Worm (Caenorhabditis elegans) whole organism, L1 larva: Measurements from ENCODE around the gene pcp-1.
A peak's percentile ranks its signal among the peaks of the same experiment; 100 is the strongest.

Experiments
- C16A3.4 ChIP-seq: fragments of 150-350 bp; optimal IDR thresholded peaks from 2 replicates; lab custom pipeline; 2014; ENCODE audit warnings: missing biosample characterization, missing genetic modification characterization
- F16B12.6 ChIP-seq: fragments of 150-350 bp; optimal IDR thresholded peaks from 2 replicates; lab custom pipeline; 2014; ENCODE audit warnings: missing biosample characterization, missing genetic modification characterization
- Y116A8C.19 ChIP-seq: sonication (generic microtip); optimal IDR thresholded peaks from 2 replicates; lab custom pipeline; 2016; ENCODE audit warnings: missing compliant biosample characterization, missing genetic modification characterization, borderline replicate concordance
- aha-1 ChIP-seq: fragments of 150-350 bp; optimal IDR thresholded peaks from 2 replicates; lab custom pipeline; 2014; ENCODE audit warnings: missing biosample characterization, missing genetic modification characterization
- aly-2 ChIP-seq: fragments of 150-350 bp; optimal IDR thresholded peaks from 2 replicates; lab custom pipeline; 2014; ENCODE audit warnings: missing biosample characterization, missing genetic modification characterization
- ama-1 ChIP-seq: fragments of 150-350 bp; optimal IDR thresholded peaks from 2 replicates; lab custom pipeline; 2014
- blmp-1 ChIP-seq: fragments of 150-350 bp; optimal IDR thresholded peaks from 2 replicates; lab custom pipeline; 2014; ENCODE audit warnings: missing biosample characterization, missing genetic modification characterization
- ceh-63 ChIP-seq: fragments of 200-800 bp; sonication (Bioruptor generic); optimal IDR thresholded peaks from 2 replicates; lab custom pipeline; 2018; ENCODE audit warnings: mild to moderate bottlenecking, missing genetic modification characterization, missing compliant biosample characterization
- ceh-82 ChIP-seq, 3 experiments: fragments of 150-350 bp in 1 of 3; sonication (generic microtip) in 2 of 3; optimal IDR thresholded peaks; 2 replicates each; lab custom pipeline; 2014 to 2017; ENCODE audit warnings: missing biosample characterization in 3 of 3, missing genetic modification characterization in 3 of 3
- ces-1 ChIP-seq: fragments of 150-350 bp; optimal IDR thresholded peaks from 2 replicates; lab custom pipeline; 2014; ENCODE audit warnings: missing biosample characterization, missing genetic modification reagents, missing genetic modification characterization
- dpl-1 ChIP-seq, 3 experiments: fragments of 150-350 bp in 2 of 3; sonication (generic microtip) in 1 of 3; optimal IDR thresholded peaks; 2 replicates each; lab custom pipeline; 2014 to 2017; ENCODE audit warnings: missing biosample characterization in 3 of 3, missing genetic modification characterization in 3 of 3, missing genetic modification reagents in 3 of 3
- efl-1 ChIP-seq, 4 experiments: fragments of 150-350 bp; optimal IDR thresholded peaks in 3 of 4; peaks in 1 of 4; 1 replicate in 1 of 4; 2 replicates in 3 of 4; lab custom pipeline; 2014; ENCODE audit warnings: missing biosample characterization in 2 of 4, missing genetic modification characterization in 2 of 4, missing genetic modification reagents in 2 of 4
- egl-13 ChIP-seq: sonication (generic microtip); optimal IDR thresholded peaks from 2 replicates; lab custom pipeline; 2016; ENCODE audit warnings: missing genotype, missing genetic modification reagents, missing genetic modification characterization, missing compliant biosample characterization
- egl-27 ChIP-seq, 2 experiments: fragments of 150-350 bp in 1 of 2; sonication (generic microtip); optimal IDR thresholded peaks; 3 replicates each; lab custom pipeline; 2017 to 2018; ENCODE audit warnings: missing biosample characterization in 2 of 2, missing genetic modification characterization in 2 of 2, missing genetic modification reagents in 2 of 2
- elt-2 ChIP-seq: sonication (generic microtip); optimal IDR thresholded peaks from 2 replicates; lab custom pipeline; 2016; ENCODE audit warnings: missing genetic modification characterization, mild to moderate bottlenecking, inconsistent platforms, missing compliant biosample characterization, missing genetic modification reagents
- elt-3 ChIP-seq, 6 experiments: fragments of 150-350 bp in 1 of 6; sonication (generic microtip); optimal IDR thresholded peaks; 2 replicates each; lab custom pipeline; 2017 to 2018; ENCODE audit warnings: missing biosample characterization in 6 of 6, missing genetic modification characterization in 6 of 6, inconsistent platforms in 1 of 6
- ets-5 ChIP-seq: fragments of 200-800 bp; sonication (Bioruptor generic); IDR thresholded peaks from 2 replicates; pipeline ENCODE4 v1.3.6; 2022; ENCODE audit warnings: missing genetic modification characterization, missing compliant biosample characterization
- fkh-10 ChIP-seq: sonication (generic microtip); optimal IDR thresholded peaks from 2 replicates; lab custom pipeline; 2017; ENCODE audit warnings: missing biosample characterization, missing genetic modification reagents, missing genetic modification characterization
- fkh-8 ChIP-seq: sonication (generic microtip); optimal IDR thresholded peaks from 2 replicates; lab custom pipeline; 2016; ENCODE audit warnings: mild to moderate bottlenecking, missing genetic modification characterization, missing compliant biosample characterization
- hlh-4 ChIP-seq: sonication (generic microtip); optimal IDR thresholded peaks from 2 replicates; lab custom pipeline; 2016; ENCODE audit warnings: mild to moderate bottlenecking, missing genetic modification characterization, missing compliant biosample characterization
- irx-1 ChIP-seq: sonication (generic microtip); optimal IDR thresholded peaks from 2 replicates; lab custom pipeline; 2016; ENCODE audit warnings: missing genetic modification characterization, missing compliant biosample characterization
- isw-1 ChIP-seq: fragments of 200-800 bp; sonication (Bioruptor generic); IDR thresholded peaks from 2 replicates; pipeline ENCODE4 v1.3.6; 2022; ENCODE audit warnings: missing genetic modification characterization, missing compliant biosample characterization
- jun-1 ChIP-seq: fragments of 150-350 bp; optimal IDR thresholded peaks from 2 replicates; lab custom pipeline; 2014; ENCODE audit warnings: missing biosample characterization, missing genetic modification reagents, missing genetic modification characterization
- lin-13 ChIP-seq: fragments of 150-350 bp; optimal IDR thresholded peaks from 2 replicates; lab custom pipeline; 2014; ENCODE audit warnings: missing biosample characterization, missing genetic modification reagents, missing genetic modification characterization
- lin-14 ChIP-seq: fragments of 200-800 bp; sonication (Bioruptor generic); optimal IDR thresholded peaks from 2 replicates; lab custom pipeline; 2018; ENCODE audit warnings: mild to moderate bottlenecking, missing genetic modification characterization, moderate library complexity, missing compliant biosample characterization
- lin-15B ChIP-seq: fragments of 150-350 bp; sonication (generic microtip); optimal IDR thresholded peaks from 3 replicates; lab custom pipeline; 2014; ENCODE audit warnings: missing biosample characterization, missing genetic modification characterization
- lin-35 ChIP-seq, 2 experiments: fragments of 150-350 bp; optimal IDR thresholded peaks; 2 replicates each; lab custom pipeline; 2014; ENCODE audit warnings: missing biosample characterization in 2 of 2, missing genetic modification characterization in 2 of 2, missing genetic modification reagents in 2 of 2
- lir-3 ChIP-seq: sonication (generic microtip); optimal IDR thresholded peaks from 2 replicates; lab custom pipeline; 2016; ENCODE audit warnings: mild to moderate bottlenecking, missing genetic modification characterization, moderate library complexity, missing compliant biosample characterization; ENCODE audit not compliant: poor library complexity
- lsy-2 ChIP-seq, 2 experiments: fragments of 150-350 bp; optimal IDR thresholded peaks; 2 replicates each; lab custom pipeline; 2014; ENCODE audit warnings: missing biosample characterization in 2 of 2, missing genetic modification characterization in 2 of 2
- mdl-1 ChIP-seq, 2 experiments: fragments of 150-350 bp; optimal IDR thresholded peaks; 2 replicates each; lab custom pipeline; 2014 to 2017; ENCODE audit warnings: missing biosample characterization in 2 of 2, missing genetic modification characterization in 2 of 2, inconsistent platforms in 1 of 2
- mep-1 ChIP-seq: fragments of 150-350 bp; optimal IDR thresholded peaks from 2 replicates; lab custom pipeline; 2014; ENCODE audit warnings: missing biosample characterization, missing genetic modification characterization
- nhr-19 ChIP-seq: fragments of 200-800 bp; sonication (Bioruptor generic); conservative IDR thresholded peaks from 2 replicates; pipeline ENCODE4 v1.3.6; 2022; ENCODE audit warnings: missing genetic modification characterization, missing compliant biosample characterization
- nhr-20 ChIP-seq: sonication (generic microtip); optimal IDR thresholded peaks from 2 replicates; lab custom pipeline; 2016; ENCODE audit warnings: mild to moderate bottlenecking, missing genetic modification characterization, missing compliant biosample characterization
- nhr-237 ChIP-seq: fragments of 150-350 bp; optimal IDR thresholded peaks from 2 replicates; lab custom pipeline; 2014; ENCODE audit warnings: missing biosample characterization, missing genetic modification characterization
- nhr-47 ChIP-seq: sonication (generic microtip); optimal IDR thresholded peaks from 2 replicates; lab custom pipeline; 2016; ENCODE audit warnings: mild to moderate bottlenecking, missing genetic modification characterization, moderate library complexity, missing compliant biosample characterization
- nhr-77 ChIP-seq: fragments of 150-350 bp; optimal IDR thresholded peaks from 2 replicates; lab custom pipeline; 2014; ENCODE audit warnings: missing biosample characterization, missing genetic modification characterization
- nhr-84 ChIP-seq: sonication (generic microtip); optimal IDR thresholded peaks from 2 replicates; lab custom pipeline; 2017; ENCODE audit warnings: missing biosample characterization, missing genetic modification characterization
- nhr-85 ChIP-seq: sonication (generic microtip); peaks from one replicate; lab custom pipeline; 2016; ENCODE audit warnings: missing genetic modification characterization, inconsistent platforms, missing compliant biosample characterization
- nhr-90 ChIP-seq: sonication (generic microtip); optimal IDR thresholded peaks from 2 replicates; lab custom pipeline; 2016; ENCODE audit warnings: mild to moderate bottlenecking, missing genetic modification characterization, missing compliant biosample characterization; ENCODE audit not compliant: poor library complexity
- rnt-1 ChIP-seq: sonication (generic microtip); optimal IDR thresholded peaks from 2 replicates; lab custom pipeline; 2016; ENCODE audit warnings: mild to moderate bottlenecking, missing genetic modification characterization, moderate library complexity, missing compliant biosample characterization
- skn-1 ChIP-seq: fragments of 150-350 bp; optimal IDR thresholded peaks from 2 replicates; lab custom pipeline; 2014; ENCODE audit warnings: missing biosample characterization, missing genetic modification characterization
- snpc-4 ChIP-seq: fragments of 150-350 bp; optimal IDR thresholded peaks from 2 replicates; lab custom pipeline; 2014; ENCODE audit warnings: missing biosample characterization, missing genetic modification characterization
- snu-23 ChIP-seq: sonication (generic microtip); optimal IDR thresholded peaks from 2 replicates; lab custom pipeline; 2016; ENCODE audit warnings: missing genetic modification characterization, missing compliant biosample characterization
- sptf-1 ChIP-seq: fragments of 150-350 bp; optimal IDR thresholded peaks from 2 replicates; lab custom pipeline; 2014; ENCODE audit warnings: missing biosample characterization, missing genetic modification characterization
- swsn-7 ChIP-seq: sonication (generic microtip); optimal IDR thresholded peaks from 2 replicates; lab custom pipeline; 2016; ENCODE audit warnings: missing genetic modification characterization, missing compliant biosample characterization
- tbx-2 ChIP-seq: sonication (generic microtip); optimal IDR thresholded peaks from 2 replicates; lab custom pipeline; 2016; ENCODE audit warnings: missing genetic modification characterization, missing compliant biosample characterization
- tlp-1 ChIP-seq: fragments of 150-350 bp; optimal IDR thresholded peaks from 2 replicates; lab custom pipeline; 2014; ENCODE audit warnings: missing biosample characterization, missing genetic modification characterization
- unc-62 ChIP-seq: fragments of 150-350 bp; optimal IDR thresholded peaks from 2 replicates; lab custom pipeline; 2014; ENCODE audit warnings: missing biosample characterization, missing genetic modification reagents, missing genetic modification characterization
- unc-86 ChIP-seq: sonication (generic microtip); optimal IDR thresholded peaks from 2 replicates; lab custom pipeline; 2016; ENCODE audit warnings: missing genetic modification characterization, missing compliant biosample characterization
- xbp-1 ChIP-seq: sonication (generic microtip); optimal IDR thresholded peaks from 2 replicates; lab custom pipeline; 2016; ENCODE audit warnings: missing genetic modification characterization, missing compliant biosample characterization
- zag-1 ChIP-seq: fragments of 150-350 bp; optimal IDR thresholded peaks from 2 replicates; lab custom pipeline; 2014; ENCODE audit warnings: missing biosample characterization, missing genetic modification characterization

pcp-1 gene

ce11 chrIII:7729062-7729461 lies 29.6 kb upstream of the pcp-1 start:
- TF ChIP-seq ama-1 (lab: Kevin White, UChicago), result peak; percentile 3
- no peak for TF ChIP-seq nhr-237
- TF ChIP-seq ces-1, result no peak
- no peak for TF ChIP-seq fkh-10

DNA sequence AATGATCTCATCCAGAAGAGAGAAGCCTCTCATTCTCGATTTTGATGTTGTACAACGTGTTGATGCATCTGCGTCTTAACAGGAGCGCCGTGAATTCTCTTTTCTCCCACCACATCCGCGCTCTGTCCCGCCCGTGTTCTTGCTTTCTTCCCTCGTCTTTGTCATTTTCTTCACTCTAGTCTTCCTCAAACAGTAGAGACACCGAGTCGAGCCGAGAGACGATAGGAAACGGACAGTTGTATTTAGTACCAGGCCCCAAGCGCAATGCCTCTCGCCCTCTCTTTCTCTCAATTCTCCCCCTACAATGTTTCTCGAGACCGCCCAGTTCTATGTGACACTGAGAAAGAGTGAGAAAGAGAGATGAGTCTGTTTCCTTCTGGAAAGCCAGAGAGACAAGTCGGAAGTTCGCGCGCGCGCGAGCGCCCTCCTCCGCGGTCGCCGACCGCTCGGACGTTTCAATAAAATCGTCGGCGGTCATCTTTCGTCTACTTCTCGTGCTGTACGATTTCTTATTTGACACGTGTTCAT lies 29.1 kb upstream of the pcp-1 start, which contains the start of gene ZK112.4:
ZK112.4 (minus strand) TSS at position 478 of the 528 bp plus-strand sequence.
- TF ChIP-seq zag-1 (no peak), sptf-1 (tag; lab: Kevin White, UChicago) (no peak), rnt-1 (tag; lab: Kevin White, UChicago) (peak; percentile 55), nhr-85 (peak; percentile 73), F16B12.6 (peak; percentile 6), aly-2 (tag; lab: Kevin White, UChicago) (no peak), efl-1 (optimal IDR thresholded peaks at IDR 0.05; lab: Kevin White, UChicago) (peak; percentile 40 to 44), efl-1 (GFP tag; optimal IDR thresholded peaks at IDR 0.05 in 1 of 2; lab: Kevin White, UChicago) (peak; percentile 30 to 91), nhr-47 (tag; lab: Kevin White, UChicago) (peak; percentile 52), elt-3 (tag; optimal IDR thresholded peaks at IDR 0.05; lab: Kevin White, UChicago) (peak in 2 of 6 experiments; percentile 3 to 14), irx-1 (tag; lab: Kevin White, UChicago) (peak; percentile 39), fkh-10 (peak; percentile 48), lir-3 (tag; lab: Kevin White, UChicago) (no peak), lin-35 (GFP tag; optimal IDR thresholded peaks at IDR 0.05; lab: Kevin White, UChicago) (peak; percentile 28 to 33), ceh-82 (tag; optimal IDR thresholded peaks at IDR 0.05; lab: Kevin White, UChicago) (peak in 2 of 3 experiments; percentile 32 to 56), nhr-19 (GFP tag; lab: Robert Waterston, UW) (peak; percentile 51), mdl-1 (tag; optimal IDR thresholded peaks at IDR 0.05; lab: Kevin White, UChicago) (peak in 1 of 2 experiments; percentile 20), elt-2 (tag; lab: Kevin White, UChicago) (peak; percentile 6), aha-1 (tag; lab: Kevin White, UChicago) (no peak), Y116A8C.19 (tag; lab: Kevin White, UChicago) (no peak), ets-5 (GFP tag; lab: Robert Waterston, UW) (no peak), tlp-1 (no peak), skn-1 (peak; percentile 62), unc-62 (no peak), hlh-4 (tag; lab: Kevin White, UChicago) (no peak), egl-13 (peak; percentile 16), unc-86 (tag; lab: Kevin White, UChicago) (peak; percentile 43), tbx-2 (peak; percentile 63), mep-1 (tag; lab: Kevin White, UChicago) (peak; percentile 74), lin-13 (peak; percentile 60), nhr-20 (tag; lab: Kevin White, UChicago) (peak; percentile 82), lin-15B (no peak), egl-27 (tag; optimal IDR thresholded peaks at IDR 0.05; lab: Kevin White, UChicago) (peak in 1 of 2 experiments; percentile 39), swsn-7 (peak; percentile 69), nhr-84 (tag; lab: Kevin White, UChicago) (peak; percentile 35), nhr-90 (tag; lab: Kevin White, UChicago) (peak; percentile 43), snu-23 (GFP tag; lab: Kevin White, UChicago) (peak; percentile 76), dpl-1 (GFP tag; optimal IDR thresholded peaks at IDR 0.05; lab: Kevin White, UChicago) (peak; percentile 24 to 46 (median 28)), lsy-2 (tag; optimal IDR thresholded peaks at IDR 0.05; lab: Kevin White, UChicago) (peak; percentile 48 to 68), lin-14 (GFP tag; lab: Kevin White, UChicago) (peak; percentile 98), snpc-4 (tag; lab: Kevin White, UChicago) (no peak), C16A3.4 (peak; percentile 36), xbp-1 (tag; lab: Kevin White, UChicago) (peak; percentile 30), fkh-8 (tag; lab: Kevin White, UChicago) (no peak), jun-1 (tag; lab: Kevin White, UChicago) (peak; percentile 67), ama-1 (lab: Kevin White, UChicago) (no peak), isw-1 (GFP tag; lab: Robert Waterston, UW) (no peak), nhr-77 (tag; lab: Kevin White, UChicago) (peak; percentile 79), blmp-1 (peak; percentile 75), ceh-63 (GFP tag; lab: Kevin White, UChicago) (no peak)
